Worm (Caenorhabditis elegans): ENCODE results near the gene nurf-1.

Gene nurf-1

DNA sequence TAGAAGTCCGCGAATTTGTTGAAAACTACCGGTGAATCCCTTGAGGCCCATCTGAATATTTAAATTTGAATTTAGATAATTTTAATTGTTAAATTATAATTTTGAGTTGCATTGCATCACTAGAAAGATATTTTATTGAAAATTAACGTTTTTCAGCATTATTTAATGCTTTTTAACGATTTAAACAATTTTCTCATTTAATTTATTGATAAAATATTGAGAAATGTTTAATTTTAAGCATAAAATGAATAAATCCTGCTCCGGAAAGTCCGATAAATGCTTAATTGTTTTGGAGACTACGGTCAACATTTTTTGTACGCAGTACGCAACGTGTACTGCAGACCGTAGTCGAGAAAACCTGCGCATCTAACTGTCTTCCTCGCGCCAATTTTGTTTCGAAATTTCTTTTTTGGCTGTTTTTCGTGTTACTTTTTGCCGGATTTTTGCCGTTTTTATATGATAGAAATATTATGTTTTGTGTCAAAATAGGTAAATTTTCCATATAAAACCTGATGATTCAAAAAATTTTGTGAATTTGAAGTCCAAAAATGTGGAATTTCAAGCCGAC, 41.1 kb upstream of the nurf-1 start, which contains the start of the genes Y54G11A.17, lin-7 and elof-1:
TSS of gene Y54G11A.17 (minus strand) at position 51 of the 568 bp plus-strand sequence.
TSS of gene lin-7 (minus strand) at position 51 of the 568 bp plus-strand sequence.
TSS of gene elof-1 (plus strand) at position 383 of the 568 bp plus-strand sequence.
- TF ChIP-seq Y116A8C.19 (tag; optimal IDR thresholded peaks at IDR 0.05; ENCODE audit: borderline replicate concordance) (no peak), jun-1 (tag; optimal IDR thresholded peaks at IDR 0.05) (peak; percentile 78), dsc-1 (tag; optimal IDR thresholded peaks at IDR 0.05) (peak; percentile 68), dpl-1 (GFP tag; optimal IDR thresholded peaks at IDR 0.05) (peak; percentile 90 to 92 (median 90)), nhr-47 (tag; optimal IDR thresholded peaks at IDR 0.05) (peak; percentile 89), ceh-82 (tag; optimal IDR thresholded peaks at IDR 0.05) (peak; percentile 82 to 96 (median 86)), elt-2 (tag; optimal IDR thresholded peaks at IDR 0.05) (no peak), fos-1 (tag; optimal IDR thresholded peaks at IDR 0.05) (peak; percentile 86), nhr-28 (tag; optimal IDR thresholded peaks at IDR 0.05) (no peak), lsy-2 (tag; optimal IDR thresholded peaks at IDR 0.05) (peak; percentile 99 to 100), mab-9 (GFP tag; IDR thresholded peaks at IDR 0.05) (no peak; the same call in 1 of the 2 replicates), hpl-2 (GFP tag; optimal IDR thresholded peaks at IDR 0.05) (peak; percentile 77), nhr-20 (tag; optimal IDR thresholded peaks at IDR 0.05) (peak; percentile 81), aly-2 (tag; optimal IDR thresholded peaks at IDR 0.05) (peak; percentile 32), mdl-1 (tag; optimal IDR thresholded peaks at IDR 0.05) (peak in 1 of 2 experiments; percentile 88), ama-1 (optimal IDR thresholded peaks at IDR 0.05) (peak; percentile 63), unc-62 (GFP tag; optimal IDR thresholded peaks at IDR 0.05) (no peak), alr-1 (tag; optimal IDR thresholded peaks at IDR 0.05; ENCODE audit: borderline replicate concordance) (no peak), tlp-1 (tag; optimal IDR thresholded peaks at IDR 0.05) (no peak), unc-86 (tag; optimal IDR thresholded peaks at IDR 0.05) (peak; percentile 77), nhr-19 (GFP tag; conservative IDR thresholded peaks at IDR 0.05) (peak; percentile 81), lir-3 (tag; optimal IDR thresholded peaks at IDR 0.05; ENCODE audit: poor library complexity) (peak; percentile 75), ceh-8 (GFP tag; optimal IDR thresholded peaks at IDR 0.05) (peak; percentile 25), efl-1 (optimal IDR thresholded peaks at IDR 0.05) (peak; percentile 91 to 93), efl-1 (GFP tag; optimal IDR thresholded peaks at IDR 0.05 in 1 of 2) (peak; percentile 88 to 98), ceh-88 (GFP tag; IDR thresholded peaks at IDR 0.05) (peak; percentile 62), zag-1 (tag; optimal IDR thresholded peaks at IDR 0.05) (no peak), nhr-11 (tag; optimal IDR thresholded peaks at IDR 0.05) (no peak), irx-1 (tag; optimal IDR thresholded peaks at IDR 0.05) (peak; percentile 70), fkh-10 (GFP tag; optimal IDR thresholded peaks at IDR 0.05) (peak; percentile 68), skn-1 (tag; optimal IDR thresholded peaks at IDR 0.05) (peak; percentile 93), mef-2 (tag; optimal IDR thresholded peaks at IDR 0.05) (peak; percentile 42), unc-130 (tag; optimal IDR thresholded peaks at IDR 0.05) (peak; percentile 99), sptf-1 (tag; optimal IDR thresholded peaks at IDR 0.05) (no peak), unc-98 (GFP tag; IDR thresholded peaks at IDR 0.05) (no peak), pag-3 (tag; optimal IDR thresholded peaks at IDR 0.05; ENCODE audit: borderline replicate concordance, insufficient read depth) (peak; percentile 15), nhr-77 (tag; optimal IDR thresholded peaks at IDR 0.05) (peak; percentile 97), unc-30 (tag; optimal IDR thresholded peaks at IDR 0.05) (no peak), sup-37 (GFP tag; optimal IDR thresholded peaks at IDR 0.05) (no peak), egl-27 (tag; optimal IDR thresholded peaks at IDR 0.05) (no peak), sox-4 (tag; optimal IDR thresholded peaks at IDR 0.05) (no peak), grh-1 (GFP tag; IDR thresholded peaks at IDR 0.05) (peak; percentile 54), ztf-4 (tag; optimal IDR thresholded peaks at IDR 0.05) (peak; percentile 44), lin-35 (GFP tag; optimal IDR thresholded peaks at IDR 0.05) (peak; percentile 92 to 95), vab-15 (tag; optimal IDR thresholded peaks at IDR 0.05) (peak; percentile 96), fkh-8 (tag; optimal IDR thresholded peaks at IDR 0.05) (peak; percentile 92), C16A3.4 (tag; optimal IDR thresholded peaks at IDR 0.05) (peak; percentile 96), nhr-71 (tag; optimal IDR thresholded peaks at IDR 0.05) (peak; percentile 90), nhr-237 (tag; optimal IDR thresholded peaks at IDR 0.05) (peak; percentile 36), ceh-90 (tag; optimal IDR thresholded peaks at IDR 0.05) (peak; percentile 18), C04F5.9 (tag; optimal IDR thresholded peaks at IDR 0.05) (peak; percentile 55), lin-39 (tag; optimal IDR thresholded peaks at IDR 0.05) (peak; percentile 49), efl-3 (GFP tag; optimal IDR thresholded peaks at IDR 0.05) (no peak)

Measured in whole organism, L1 larva.